Worm (Caenorhabditis elegans): Measurements from ENCODE around the gene madf-11.
A peak's percentile ranks its signal among the peaks of the same experiment; 100 is the strongest.

DNA sequence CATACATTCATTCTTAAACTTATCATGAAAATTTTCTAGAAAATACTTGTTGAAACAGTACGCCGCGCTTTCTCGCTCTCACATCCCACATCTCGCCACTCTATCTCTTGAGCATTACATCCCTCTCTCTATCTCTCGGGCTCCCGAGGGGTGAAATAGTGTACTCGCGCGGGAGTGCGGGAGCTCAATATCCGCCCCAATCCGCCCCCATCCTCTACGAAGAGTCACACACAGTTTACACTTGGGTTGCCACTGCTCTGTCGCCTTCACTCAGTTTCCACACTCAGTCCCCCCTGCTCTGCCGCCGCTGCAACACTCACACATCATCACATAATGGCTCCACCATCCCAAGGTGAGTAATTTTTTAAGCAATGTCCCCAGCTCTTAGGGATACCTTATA is 38.5 kb downstream of the madf-11 start, which contains the start of gene mlc-3:
- TF ChIP-seq ets-7 (tag; optimal IDR thresholded peaks at IDR 0.05) (no peak), ama-1 (optimal IDR thresholded peaks at IDR 0.05) (no peak), pes-1 (GFP tag; IDR thresholded peaks at IDR 0.05) (no peak), tbx-11 (GFP tag; IDR thresholded peaks at IDR 0.05) (no peak), flt-1 (GFP tag; IDR thresholded peaks at IDR 0.05) (no peak), sea-1 (GFP tag; conservative IDR thresholded peaks at IDR 0.05) (no peak), tra-4 (tag; optimal IDR thresholded peaks at IDR 0.05) (no peak), tbx-37 (GFP tag; conservative IDR thresholded peaks at IDR 0.05) (0 out of 2 replicates have a peak, but pooled peaks have one; percentile 2), scrt-1 (GFP tag; IDR thresholded peaks at IDR 0.05) (no peak), hmbx-1 (tag; optimal IDR thresholded peaks at IDR 0.05) (no peak), ceh-13 (GFP tag; optimal IDR thresholded peaks at IDR 0.05) (no peak), B0310.2 (tag; optimal IDR thresholded peaks at IDR 0.05) (no peak), hnd-1 (tag; optimal IDR thresholded peaks at IDR 0.05) (no peak), ceh-36 (tag; optimal IDR thresholded peaks at IDR 0.05) (no peak)

Measured in whole organism, early embryonic.